Worm (Caenorhabditis elegans) whole organism, late embryonic: ENCODE measurements around the gene ehbp-1.

Experiments
- K09A11.1 ChIP-seq: sonication (generic microtip); optimal IDR thresholded peaks from 2 replicates; lab custom pipeline; 2017; ENCODE audit warnings: antibody characterized with exemption, mild to moderate bottlenecking, missing genetic modification characterization, missing compliant biosample characterization; ENCODE audit not compliant: insufficient read depth
- ceh-14 ChIP-seq: sonication (generic microtip); optimal IDR thresholded peaks from 2 replicates; lab custom pipeline; 2016; ENCODE audit warnings: missing genotype, missing genetic modification characterization, missing compliant biosample characterization
- dmd-4 ChIP-seq: sonication (generic microtip); optimal IDR thresholded peaks from 2 replicates; lab custom pipeline; 2016; ENCODE audit warnings: borderline replicate concordance, missing genetic modification characterization, missing compliant biosample characterization
- ets-4 ChIP-seq: sonication (generic microtip); optimal IDR thresholded peaks from 2 replicates; lab custom pipeline; 2016; ENCODE audit warnings: missing genetic modification characterization, missing compliant biosample characterization
- fkh-10 ChIP-seq: fragments of 150-350 bp; optimal IDR thresholded peaks from 2 replicates; lab custom pipeline; 2014; ENCODE audit warnings: missing biosample characterization, missing genetic modification reagents, missing genetic modification characterization
- nhr-11 ChIP-seq: fragments of 150-350 bp; optimal IDR thresholded peaks from 2 replicates; lab custom pipeline; 2014; ENCODE audit warnings: missing biosample characterization, missing genetic modification characterization
- pqm-1 ChIP-seq: sonication (generic microtip); optimal IDR thresholded peaks from 2 replicates; lab custom pipeline; 2016; ENCODE audit warnings: missing genetic modification characterization, missing compliant biosample characterization
- sox-4 ChIP-seq: sonication (generic microtip); optimal IDR thresholded peaks from 2 replicates; lab custom pipeline; 2017; ENCODE audit warnings: mild to moderate bottlenecking, missing genetic modification characterization, inconsistent platforms, missing compliant biosample characterization

ce11 chrV:9563585-9563984 lies 13.1 kb downstream of the ehbp-1 start:
- TF ChIP-seq pqm-1 (tag; lab: Kevin White, UChicago) (no peak), fkh-10 (no peak), nhr-11 (tag; lab: Kevin White, UChicago) (no peak), dmd-4 (no peak), sox-4 (no peak), ets-4 (tag; lab: Kevin White, UChicago) (no peak), ceh-14 (tag; lab: Kevin White, UChicago) (no peak), K09A11.1 (tag; lab: Kevin White, UChicago) (no peak)
